Fruit fly (Drosophila melanogaster) S2 (cell line): ENCODE data around the gene CG10301.

Experiments used
- CG8478 ChIP-seq: fragments of >200 bp; optimal IDR thresholded peaks from 2 replicates; lab custom pipeline; 2018
- CTCF ChIP-seq, 2 experiments: fragments of >200 bp; optimal IDR thresholded peaks; 2 replicates each; lab custom pipeline; 2018

dm6 chr3R:23733771-23734170, 23.8 kb downstream of the CG10301 start:
- TF ChIP-seq CG8478 (lab: Kevin White, UChicago) (no peak), CTCF (optimal IDR thresholded peaks at IDR 0.05; lab: Kevin White, UChicago) (no peak)
